Fruit fly (Drosophila melanogaster): ENCODE measurements around the gene CG13907.

dm6 chr3L:884239-884638 lies 2.4 kb upstream of the CG13907 start:
- TF ChIP-seq CG8478 (optimal IDR thresholded peaks at IDR 0.05) (no peak), CTCF (optimal IDR thresholded peaks at IDR 0.05) (no peak)

Measured in S2 (cell line).